Fruit fly (Drosophila melanogaster) whole organism: ENCODE data around the gene APC4.
"Not testable (repeated sequence)": the region's sequence is repeated elsewhere in the genome, so short reads cannot be mapped to it uniquely, and the experiment has no call there.

Experiments used
- CG8478 ChIP-seq: fragments of >200 bp; optimal IDR thresholded peaks from 2 replicates; lab custom pipeline; 2018; ENCODE audit warnings: inconsistent platforms
- Dll ChIP-seq: fragments of >200 bp; optimal IDR thresholded peaks from 2 replicates; lab custom pipeline; 2017
- EcR ChIP-seq, 2 experiments: fragments of >200 bp; optimal IDR thresholded peaks; 2 replicates each; lab custom pipeline; 2017; ENCODE audit warnings: missing biosample characterization in 2 of 2, missing genetic modification characterization in 2 of 2, missing genetic modification reagents in 2 of 2
- pan ChIP-seq: fragments of >200 bp; optimal IDR thresholded peaks from 2 replicates; lab custom pipeline; 2017
- psq ChIP-seq: fragments of >200 bp; optimal IDR thresholded peaks from 2 replicates; lab custom pipeline; 2017
- usp ChIP-seq: fragments of >200 bp; optimal IDR thresholded peaks from 2 replicates; lab custom pipeline; 2017; ENCODE audit warnings: missing biosample characterization, missing genetic modification characterization, mixed read lengths

The APC4 gene

DNA sequence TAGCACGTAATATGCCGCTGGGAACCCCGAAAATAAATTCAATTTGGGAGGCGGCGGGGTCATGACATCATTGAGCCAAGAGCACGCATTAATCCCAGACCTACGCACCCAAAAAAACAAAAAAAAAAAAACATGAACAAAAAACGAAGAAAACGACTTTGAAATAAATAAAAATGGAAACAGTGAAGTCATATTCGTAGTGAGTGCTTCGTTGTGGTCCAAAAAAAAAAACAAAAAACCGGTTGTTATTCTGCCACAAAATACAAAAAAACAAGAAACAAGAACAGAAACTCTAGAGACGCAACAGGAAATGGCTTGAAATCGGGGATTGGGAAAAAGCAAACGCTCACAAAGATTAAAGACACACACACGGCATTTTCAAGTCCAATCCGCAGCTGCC is 5.2 kb upstream of the APC4 start:
- TF ChIP-seq EcR (GFP tag; optimal IDR thresholded peaks at IDR 0.05; lab: Kevin White, UChicago) (no peak), Dll (lab: Kevin White, UChicago) (no peak), psq (no peak), usp (GFP tag; lab: Kevin White, UChicago) (no peak), CG8478 (lab: Kevin White, UChicago) (no peak), pan (no peak)

DNA sequence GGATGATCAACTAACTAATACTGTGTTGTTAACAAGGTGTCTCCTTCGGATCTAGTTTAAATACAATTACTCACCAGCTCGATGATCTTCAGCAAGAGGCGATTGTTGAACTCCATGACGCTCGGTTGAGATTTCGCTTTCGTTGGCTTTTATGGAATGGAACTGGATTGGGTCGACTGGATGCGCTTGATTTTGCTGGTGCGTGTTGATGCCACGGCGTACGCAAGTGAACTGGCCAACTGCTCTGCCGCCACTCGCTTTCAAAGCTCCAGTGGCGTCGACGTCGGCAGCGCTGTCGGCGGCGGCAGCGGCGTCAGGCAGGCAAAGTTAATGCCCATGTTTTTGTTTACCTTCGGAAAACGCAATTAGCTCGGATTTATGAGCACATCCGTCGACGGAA is 4.5 kb upstream of the APC4 start, which contains the start of gene CG44325:
CG44325 (minus strand) TSS at position 237 of the 400 bp plus-strand sequence.
- TF ChIP-seq psq (no peak), pan (no peak), usp (GFP tag; lab: Kevin White, UChicago) (no peak), Dll (lab: Kevin White, UChicago) (no peak), CG8478 (lab: Kevin White, UChicago) (no peak), EcR (GFP tag; optimal IDR thresholded peaks at IDR 0.05; lab: Kevin White, UChicago) (no peak)

- TF ChIP-seq pan = no peak
- TF ChIP-seq psq = no peak
- TF ChIP-seq CG8478 (lab: Kevin White, UChicago) = no peak
- no peak for TF ChIP-seq usp (GFP tag; lab: Kevin White, UChicago)
- no peak for TF ChIP-seq Dll (lab: Kevin White, UChicago)
- no peak for TF ChIP-seq EcR (GFP tag; optimal IDR thresholded peaks at IDR 0.05; lab: Kevin White, UChicago)
Measured at dm6 chrX:9080962-9081361, 1.8 kb upstream of the APC4 start, which contains the start of the genes CG7246 and HP1b. TSS of gene CG7246 (minus strand) at chrX:9081057. TSS of gene HP1b (plus strand) at chrX:9081063.

DNA sequence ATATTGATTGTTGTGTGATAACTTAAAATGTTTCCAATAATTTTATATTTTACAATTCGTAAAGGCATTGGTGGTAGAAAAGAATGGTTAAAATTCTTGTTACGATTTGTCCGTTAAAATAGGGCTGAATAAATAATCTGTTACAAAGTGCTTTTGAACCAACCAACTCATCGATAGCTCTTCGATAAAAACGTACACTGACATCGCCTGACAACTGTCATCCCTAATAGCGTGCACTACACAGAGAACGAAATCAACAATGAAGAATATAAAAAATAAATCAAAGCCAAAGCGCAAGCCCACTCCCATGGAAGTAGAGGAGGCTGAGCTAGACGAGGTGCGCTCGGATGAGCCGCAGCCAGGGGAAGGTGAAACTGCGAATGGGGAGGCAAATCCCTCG is 3.0 kb downstream of the APC4 start, which contains the start of gene CG32708:
CG32708 (plus strand) TSS at position 207 of the 400 bp plus-strand sequence.
- TF ChIP-seq pan (no peak), CG8478 (lab: Kevin White, UChicago) (no peak), psq (no peak), usp (GFP tag; lab: Kevin White, UChicago) (no peak), Dll (lab: Kevin White, UChicago) (no peak), EcR (GFP tag; optimal IDR thresholded peaks at IDR 0.05; lab: Kevin White, UChicago) (no peak)

DNA sequence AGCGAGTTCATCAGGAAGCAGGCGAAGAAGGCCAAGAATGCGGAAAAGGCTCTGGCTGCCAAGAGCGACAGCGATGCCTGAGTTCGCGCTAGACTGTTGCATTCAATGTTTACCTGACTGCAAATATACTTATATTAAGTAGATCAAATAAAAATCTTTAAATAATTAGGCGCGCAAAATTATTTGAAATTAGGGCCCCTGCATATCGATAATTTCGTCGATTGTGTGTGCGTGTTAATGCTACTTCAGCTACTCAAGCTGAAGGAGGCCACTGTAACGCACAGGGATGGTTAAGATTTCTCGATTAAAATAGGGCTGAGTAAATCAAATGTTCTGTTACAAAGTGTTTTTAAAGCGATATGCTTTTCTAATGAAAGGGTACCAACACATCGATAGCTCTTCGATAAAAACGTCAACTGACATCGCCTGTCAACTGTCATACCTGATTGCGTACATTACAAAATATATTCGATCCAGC is 4.0 kb downstream of the APC4 start, which contains the start of gene CG32706:
CG32706 (plus strand) TSS at position 428 of the 478 bp plus-strand sequence.
- not testable (repeated sequence) for TF ChIP-seq EcR (GFP tag; optimal IDR thresholded peaks at IDR 0.05; lab: Kevin White, UChicago); CG8478 (lab: Kevin White, UChicago); psq

- TF ChIP-seq CG8478 (lab: Kevin White, UChicago); usp (GFP tag; lab: Kevin White, UChicago); psq: not testable (repeated sequence)
Measured at dm6 chrX:9087920-9088417, 5.2 kb downstream of the APC4 start, which contains the start of gene CG6999. TSS of gene CG6999 (plus strand) at chrX:9088367.

DNA sequence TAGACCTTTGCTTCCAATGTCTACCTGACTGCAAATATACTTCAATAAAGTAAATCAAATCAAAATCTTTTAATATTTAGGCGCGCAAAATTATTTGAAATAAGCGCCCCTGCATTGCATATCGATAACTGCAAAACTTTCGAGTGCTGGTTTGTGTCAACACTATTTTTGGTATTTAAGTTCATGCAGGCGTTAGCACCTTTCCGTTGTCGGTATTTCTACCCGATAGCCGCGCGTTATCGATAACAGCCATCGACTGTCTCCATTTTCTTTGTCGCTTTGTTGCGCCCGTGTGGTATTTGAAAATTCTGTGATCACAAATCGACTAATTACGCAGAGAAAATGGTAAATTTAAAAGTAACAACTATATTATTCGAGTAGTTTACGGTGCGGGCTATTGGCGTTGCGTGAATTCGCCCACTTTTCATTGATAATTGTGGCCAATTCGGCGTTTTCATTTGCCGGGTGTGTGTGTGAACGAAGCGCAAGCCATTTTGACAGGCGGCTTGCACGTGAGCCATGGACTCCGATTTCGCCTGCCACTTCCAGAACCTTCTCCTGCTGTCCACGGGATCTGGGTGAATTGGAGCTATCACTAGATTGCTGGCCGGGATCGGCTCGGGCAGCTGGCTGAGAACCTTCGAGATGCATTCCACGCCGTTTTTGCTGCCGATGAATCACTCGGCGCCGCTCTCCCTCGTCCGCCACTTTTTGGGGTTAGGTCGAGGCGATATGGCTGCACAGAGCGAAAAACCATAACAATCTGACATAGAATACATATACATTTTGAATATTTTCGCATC is 6.7 kb downstream of the APC4 start, which contains the start of gene CCT2:
CCT2 (plus strand) TSS at position 260 of the 803 bp plus-strand sequence.
- no peak for TF ChIP-seq psq
- TF ChIP-seq pan = no peak
- TF ChIP-seq EcR (GFP tag; optimal IDR thresholded peaks at IDR 0.05; lab: Kevin White, UChicago) = no peak
- TF ChIP-seq Dll (lab: Kevin White, UChicago) = no peak
- no peak for TF ChIP-seq usp (GFP tag; lab: Kevin White, UChicago)
- no peak for TF ChIP-seq CG8478 (lab: Kevin White, UChicago)

dm6 chrX:9090057-9090358 is 7.3 kb downstream of the APC4 start:
- TF ChIP-seq pan (no peak), Dll (lab: Kevin White, UChicago) (no peak), psq (no peak), EcR (GFP tag; optimal IDR thresholded peaks at IDR 0.05; lab: Kevin White, UChicago) (no peak), usp (GFP tag; lab: Kevin White, UChicago) (no peak), CG8478 (lab: Kevin White, UChicago) (no peak)

DNA sequence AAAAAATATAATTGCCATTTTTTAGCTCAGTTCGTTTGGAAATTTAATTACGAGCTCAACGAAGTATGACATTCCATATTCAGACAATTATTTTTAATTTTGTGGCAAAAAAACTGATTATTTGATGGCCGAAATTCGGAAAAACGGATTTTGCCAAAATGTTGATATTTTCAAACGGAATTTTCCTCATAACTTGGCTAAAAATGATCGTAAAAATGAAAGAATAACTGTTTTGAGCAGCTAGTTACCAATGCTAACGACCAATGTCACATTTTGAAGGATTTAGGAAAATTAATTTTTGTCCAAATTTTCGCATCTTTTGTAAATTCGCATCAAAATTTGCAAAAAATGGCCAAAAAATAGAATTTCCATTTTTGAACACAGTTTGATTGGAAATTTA is 10.3 kb downstream of the APC4 start:
- TF ChIP-seq Dll (lab: Kevin White, UChicago) (no peak), psq (no peak), EcR (GFP tag; optimal IDR thresholded peaks at IDR 0.05; lab: Kevin White, UChicago) (no peak), usp (GFP tag; lab: Kevin White, UChicago) (no peak)

DNA sequence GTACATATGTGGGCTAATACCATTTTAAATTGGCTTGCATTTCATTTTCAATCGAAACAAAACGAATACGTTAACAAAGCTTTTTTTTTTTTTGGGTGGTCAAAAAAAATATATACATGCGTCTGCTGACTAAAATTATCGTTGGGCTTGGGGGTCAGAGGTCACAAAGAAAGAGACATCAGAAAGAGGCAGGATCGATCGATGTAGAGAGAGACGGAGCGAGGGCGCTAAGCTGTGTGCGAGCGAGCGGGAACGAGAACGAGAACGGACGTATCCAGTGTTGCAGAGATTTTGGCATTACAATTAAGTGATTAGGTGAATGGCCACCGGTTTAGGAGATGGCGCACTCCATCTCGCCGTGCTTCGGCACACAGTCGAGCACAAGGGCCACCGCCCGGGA is 11.2 kb downstream of the APC4 start:
- no peak for TF ChIP-seq CG8478 (lab: Kevin White, UChicago)
- TF ChIP-seq EcR (GFP tag; optimal IDR thresholded peaks at IDR 0.05; lab: Kevin White, UChicago) = no peak

dm6 chrX:9102125-9102524 is 19.4 kb downstream of the APC4 start:
- TF ChIP-seq EcR (GFP tag; optimal IDR thresholded peaks at IDR 0.05; lab: Kevin White, UChicago) (no peak), CG8478 (lab: Kevin White, UChicago) (no peak)

dm6 chrX:9103308-9104185 is 20.8 kb downstream of the APC4 start, which contains the start of gene CG7766:
TSS of gene CG7766 (minus strand) at chrX:9103739.
- TF ChIP-seq Dll (lab: Kevin White, UChicago) (no peak), CG8478 (lab: Kevin White, UChicago) (no peak), pan (no peak), EcR (GFP tag; optimal IDR thresholded peaks at IDR 0.05; lab: Kevin White, UChicago) (no peak), usp (GFP tag; lab: Kevin White, UChicago) (no peak), psq (no peak)
